Fruit fly (Drosophila melanogaster): ENCODE measurements around the gene CG17328.

dm6 chr2L:16317131-16317530, 17.4 kb downstream of the CG17328 start:
- TF ChIP-seq CG8478 (optimal IDR thresholded peaks at IDR 0.05) = no peak
- TF ChIP-seq CTCF (optimal IDR thresholded peaks at IDR 0.05) = no peak
